Worm (Caenorhabditis elegans) whole organism, L4 larva: ENCODE measurements around the gene Y73F4A.2.

Source experiments
- F44E2.7 ChIP-seq: fragments of 200-800 bp; sonication (Bioruptor generic); IDR thresholded peaks from 2 replicates; pipeline ENCODE4 v2.1.2; 2022; ENCODE audit warnings: missing genetic modification characterization, missing compliant biosample characterization
- F49E8.2 ChIP-seq: sonication (generic microtip); optimal IDR thresholded peaks from 2 replicates; lab custom pipeline; 2016; ENCODE audit warnings: missing compliant biosample characterization, mild to moderate bottlenecking, missing genetic modification characterization, borderline replicate concordance
- T26A8.4 ChIP-seq: fragments of 200-800 bp; sonication (Bioruptor generic); IDR thresholded peaks from 2 replicates; pipeline ENCODE4 v1.3.6; 2022; ENCODE audit warnings: missing genetic modification characterization, missing compliant biosample characterization
- Y48G9A.11 ChIP-seq: fragments of 200-800 bp; sonication (Bioruptor generic); IDR thresholded peaks from 2 replicates; pipeline ENCODE4 v1.3.6; 2022; ENCODE audit warnings: missing genetic modification reagents, missing genetic modification characterization, missing compliant biosample characterization
- ZK546.5 ChIP-seq, 2 experiments: sonication (generic microtip); optimal IDR thresholded peaks; 2 replicates each; lab custom pipeline; 2017; ENCODE audit warnings: missing biosample characterization in 2 of 2, missing genetic modification characterization in 2 of 2
- ama-1 ChIP-seq: fragments of 150-350 bp; optimal IDR thresholded peaks from 2 replicates; lab custom pipeline; 2014; ENCODE audit warnings: inconsistent platforms, mixed read lengths
- arid-1 ChIP-seq: fragments of 200-800 bp; sonication (Bioruptor generic); conservative IDR thresholded peaks from 2 replicates; pipeline ENCODE4 v1.3.6; 2022; ENCODE audit warnings: missing genetic modification reagents, missing genetic modification characterization, missing compliant biosample characterization
- ceh-20 ChIP-seq: fragments of 200-800 bp; sonication (Bioruptor generic); IDR thresholded peaks from 2 replicates; pipeline ENCODE4 v1.3.6; 2022; ENCODE audit warnings: missing genetic modification reagents, missing genetic modification characterization, missing compliant biosample characterization
- ceh-28 ChIP-seq: fragments of 150-350 bp; optimal IDR thresholded peaks from 2 replicates; lab custom pipeline; 2014; ENCODE audit warnings: missing biosample characterization, missing genetic modification reagents, missing genetic modification characterization
- ceh-32 ChIP-seq: sonication (generic microtip); optimal IDR thresholded peaks from 2 replicates; lab custom pipeline; 2016; ENCODE audit warnings: mild to moderate bottlenecking, missing genetic modification characterization, missing compliant biosample characterization; ENCODE audit not compliant: poor library complexity
- ceh-82 ChIP-seq: sonication (generic microtip); optimal IDR thresholded peaks from 2 replicates; lab custom pipeline; 2017; ENCODE audit warnings: missing biosample characterization, missing genetic modification characterization
- daf-16 ChIP-seq, 3 experiments: sonication (generic microtip); optimal IDR thresholded peaks; 2 replicates each; lab custom pipeline; 2016 to 2017; ENCODE audit warnings: missing genetic modification characterization in 3 of 3, missing genetic modification reagents in 3 of 3, mild to moderate bottlenecking in 2 of 3, missing compliant biosample characterization in 2 of 3, missing biosample characterization in 1 of 3, moderate library complexity in 1 of 3
- daf-8 ChIP-seq: fragments of 200-800 bp; sonication (Bioruptor generic); IDR thresholded peaks from 2 replicates; pipeline ENCODE4 v1.3.6; 2022; ENCODE audit warnings: missing genetic modification characterization, missing compliant biosample characterization
- dve-1 ChIP-seq: sonication (generic microtip); optimal IDR thresholded peaks from 2 replicates; lab custom pipeline; 2017; ENCODE audit warnings: antibody characterized with exemption, mild to moderate bottlenecking, missing genetic modification characterization, missing compliant biosample characterization; ENCODE audit not compliant: insufficient read depth
- egl-27 ChIP-seq: sonication (generic microtip); optimal IDR thresholded peaks from 3 replicates; lab custom pipeline; 2017; ENCODE audit warnings: missing biosample characterization, missing genetic modification reagents, missing genetic modification characterization
- egl-43 ChIP-seq: fragments of 200-800 bp; sonication (Bioruptor generic); IDR thresholded peaks from 2 replicates; pipeline ENCODE4 v1.3.6; 2022; ENCODE audit warnings: missing genetic modification reagents, missing genetic modification characterization, missing compliant biosample characterization
- hlh-11 ChIP-seq: fragments of 200-800 bp; sonication (Bioruptor generic); optimal IDR thresholded peaks from 2 replicates; lab custom pipeline; 2018; ENCODE audit warnings: mild to moderate bottlenecking, missing genetic modification characterization, missing compliant biosample characterization
- jun-1 ChIP-seq: fragments of 150-350 bp; optimal IDR thresholded peaks from 2 replicates; lab custom pipeline; 2014; ENCODE audit warnings: missing biosample characterization, missing genetic modification reagents, missing genetic modification characterization
- lin-1 ChIP-seq: fragments of 200-800 bp; sonication (Bioruptor generic); IDR thresholded peaks from 2 replicates; pipeline ENCODE4 v1.3.6; 2022; ENCODE audit warnings: missing genetic modification reagents, missing genetic modification characterization, missing compliant biosample characterization
- lir-3 ChIP-seq: sonication (generic microtip); optimal IDR thresholded peaks from 2 replicates; lab custom pipeline; 2016; ENCODE audit warnings: mild to moderate bottlenecking, missing genetic modification characterization, missing compliant biosample characterization
- lsy-2 ChIP-seq, 2 experiments: fragments of 150-350 bp in 1 of 2; sonication (generic microtip) in 1 of 2; optimal IDR thresholded peaks; 2 replicates each; lab custom pipeline; 2014 to 2017; ENCODE audit warnings: missing biosample characterization in 2 of 2, missing genetic modification characterization in 2 of 2
- madf-5 ChIP-seq, 2 experiments: fragments of 200-800 bp; sonication (Bioruptor generic); IDR thresholded peaks; 2 replicates each; pipeline ENCODE4 v1.3.6; 2022; ENCODE audit warnings: missing compliant biosample characterization in 2 of 2, missing genetic modification characterization in 2 of 2
- mxl-2 ChIP-seq: fragments of 200-800 bp; sonication (Bioruptor generic); conservative IDR thresholded peaks from 2 replicates; pipeline ENCODE4 v1.3.6; 2022; ENCODE audit warnings: missing genetic modification reagents, missing genetic modification characterization, missing compliant biosample characterization
- nhr-11 ChIP-seq: fragments of 150-350 bp; optimal IDR thresholded peaks from 2 replicates; lab custom pipeline; 2014; ENCODE audit warnings: missing biosample characterization, missing genetic modification characterization
- nhr-237 ChIP-seq: sonication (generic microtip); optimal IDR thresholded peaks from 2 replicates; lab custom pipeline; 2017; ENCODE audit warnings: missing biosample characterization, missing genetic modification characterization
- nhr-25 ChIP-seq: sonication (generic microtip); optimal IDR thresholded peaks from 2 replicates; lab custom pipeline; 2017; ENCODE audit warnings: missing genetic modification characterization, mild to moderate bottlenecking, missing compliant biosample characterization, antibody characterized with exemption, moderate library complexity, borderline replicate concordance; ENCODE audit not compliant: insufficient read depth
- nhr-28 ChIP-seq: fragments of 150-350 bp; optimal IDR thresholded peaks from 2 replicates; lab custom pipeline; 2014; ENCODE audit warnings: missing biosample characterization, missing genetic modification characterization
- nhr-77 ChIP-seq: fragments of 150-350 bp; optimal IDR thresholded peaks from 2 replicates; lab custom pipeline; 2014; ENCODE audit warnings: missing biosample characterization, missing genetic modification characterization
- pha-4 ChIP-seq, 2 experiments: fragments of 150-350 bp in 1 of 2; fragments of 200-800 bp in 1 of 2; sonication (Bioruptor generic) in 1 of 2; IDR thresholded peaks in 1 of 2; optimal IDR thresholded peaks in 1 of 2; 2 replicates each; pipeline versions ENCODE4 v1.3.6 to Lab custom; 2014 to 2022; ENCODE audit warnings: missing genetic modification characterization in 2 of 2, missing genetic modification reagents in 2 of 2, missing biosample characterization in 1 of 2, missing compliant biosample characterization in 1 of 2
- php-3 ChIP-seq: fragments of 200-800 bp; sonication (Bioruptor generic); IDR thresholded peaks from 2 replicates; pipeline ENCODE4 v1.3.6; 2022; ENCODE audit warnings: missing genetic modification reagents, missing genetic modification characterization, missing compliant biosample characterization
- saeg-2 ChIP-seq: fragments of 200-800 bp; sonication (Bioruptor generic); IDR thresholded peaks from 2 replicates; pipeline ENCODE4 v1.3.6; 2022; ENCODE audit warnings: missing genetic modification reagents, missing genetic modification characterization, missing compliant biosample characterization
- sdz-12 ChIP-seq: fragments of 200-800 bp; sonication (Bioruptor generic); optimal IDR thresholded peaks from 2 replicates; lab custom pipeline; 2018; ENCODE audit warnings: mild to moderate bottlenecking, missing genetic modification characterization, missing compliant biosample characterization
- skn-1 ChIP-seq: fragments of 150-350 bp; optimal IDR thresholded peaks from 2 replicates; lab custom pipeline; 2014; ENCODE audit warnings: missing biosample characterization, missing genetic modification characterization
- spr-3 ChIP-seq: fragments of 200-800 bp; sonication (Bioruptor generic); optimal IDR thresholded peaks from 2 replicates; lab custom pipeline; 2018; ENCODE audit warnings: mild to moderate bottlenecking, missing genetic modification characterization, missing compliant biosample characterization
- tra-1 ChIP-seq: fragments of 200-800 bp; sonication (Bioruptor generic); IDR thresholded peaks from 2 replicates; pipeline ENCODE4 v1.3.6; 2022; ENCODE audit warnings: missing genetic modification reagents, missing genetic modification characterization, missing compliant biosample characterization
- unc-62 ChIP-seq, 3 experiments: fragments of 150-350 bp in 1 of 3; sonication (generic microtip); optimal IDR thresholded peaks in 2 of 3; peaks in 1 of 3; 1 replicate in 1 of 3; 2 replicates in 2 of 3; lab custom pipeline; 2014 to 2017; ENCODE audit warnings: missing biosample characterization in 3 of 3, missing genetic modification characterization in 3 of 3, missing genetic modification reagents in 3 of 3, missing genotype in 1 of 3

The Y73F4A.2 gene

ce11 chrIV:9021245-9021779 lies 21.8 kb downstream of the Y73F4A.2 start:
- peak in 1 of 2 experiments; percentile 72 for TF ChIP-seq unc-62 (GFP tag; optimal IDR thresholded peaks at IDR 0.05 in 1 of 2; lab: Kevin White, UChicago)
- TF ChIP-seq unc-62 (tag; optimal IDR thresholded peaks at IDR 0.05; lab: Kevin White, UChicago) = no peak
- no peak for TF ChIP-seq saeg-2 (GFP tag; lab: Robert Waterston, UW)
- no peak for TF ChIP-seq F44E2.7
- TF ChIP-seq Y48G9A.11 (GFP tag; lab: Robert Waterston, UW) = no peak

- no peak for TF ChIP-seq madf-5 (GFP tag; IDR thresholded peaks at IDR 0.05; lab: Robert Waterston, UW)
- no peak for TF ChIP-seq egl-27 (tag; lab: Kevin White, UChicago)
- no peak for TF ChIP-seq lin-1 (GFP tag; lab: Robert Waterston, UW)
- no peak for TF ChIP-seq nhr-11 (tag; lab: Kevin White, UChicago)
- TF ChIP-seq spr-3 = no peak
- TF ChIP-seq ceh-32 (tag; lab: Kevin White, UChicago) = no peak
- TF ChIP-seq T26A8.4 (GFP tag; lab: Robert Waterston, UW) = no peak
- no peak for TF ChIP-seq ZK546.5 (tag; optimal IDR thresholded peaks at IDR 0.05; lab: Kevin White, UChicago)
- no peak for TF ChIP-seq daf-16 (GFP tag; optimal IDR thresholded peaks at IDR 0.05; lab: Kevin White, UChicago)
- TF ChIP-seq daf-16 (tag; optimal IDR thresholded peaks at IDR 0.05; lab: Kevin White, UChicago) = no peak
- no peak for TF ChIP-seq skn-1 (tag; lab: Kevin White, UChicago)
- TF ChIP-seq tra-1 (GFP tag; lab: Robert Waterston, UW) = no peak
- no peak for TF ChIP-seq arid-1 (GFP tag; lab: Robert Waterston, UW)
- no peak for TF ChIP-seq hlh-11 (tag; lab: Kevin White, UChicago)
- no peak for TF ChIP-seq jun-1 (tag; lab: Kevin White, UChicago)
Observed at ce11 chrIV:9020840-9021239, 22.3 kb downstream of the Y73F4A.2 start, which contains the start of gene C53D6.4. Gene C53D6.4 (minus strand): TSS chrIV:9020940.

- TF ChIP-seq php-3 (GFP tag; lab: Robert Waterston, UW) = no peak
- TF ChIP-seq egl-43 = no peak
- TF ChIP-seq ceh-20 = no peak
- TF ChIP-seq nhr-237 (tag; lab: Kevin White, UChicago) = no peak
- no peak for TF ChIP-seq daf-8 (GFP tag; lab: Robert Waterston, UW)
- TF ChIP-seq mxl-2 (GFP tag; lab: Robert Waterston, UW) = no peak
- TF ChIP-seq ceh-82 = no peak
- no peak for TF ChIP-seq lir-3
- TF ChIP-seq ama-1 (lab: Kevin White, UChicago) = no peak
- TF ChIP-seq skn-1 (tag; lab: Kevin White, UChicago) = no peak
- TF ChIP-seq lsy-2 (tag; optimal IDR thresholded peaks at IDR 0.05; lab: Kevin White, UChicago) = no peak
- TF ChIP-seq nhr-77 (tag; lab: Kevin White, UChicago) = no peak
- no peak for TF ChIP-seq sdz-12 (GFP tag; lab: Kevin White, UChicago)
- no peak for TF ChIP-seq pha-4 (GFP tag; IDR thresholded peaks at IDR 0.05; lab: Robert Waterston, UW)
- no peak for TF ChIP-seq pha-4 (tag; optimal IDR thresholded peaks at IDR 0.05; lab: Kevin White, UChicago)
- TF ChIP-seq ceh-28 (tag; lab: Kevin White, UChicago) = no peak
- TF ChIP-seq nhr-28 (tag; lab: Kevin White, UChicago) = no peak
Observed at ce11 chrIV:9016477-9016876, 26.7 kb downstream of the Y73F4A.2 start, which contains the start of gene acc-2. Gene acc-2 (plus strand): TSS chrIV:9016777.

ce11 chrIV:9010257-9010656 lies 32.9 kb downstream of the Y73F4A.2 start, which contains the start of gene C53D6.11:
Gene C53D6.11 (plus strand): TSS chrIV:9010584.
- TF ChIP-seq dve-1 (tag; lab: Kevin White, UChicago) (no peak), daf-16 (GFP tag; optimal IDR thresholded peaks at IDR 0.05; lab: Kevin White, UChicago) (no peak), daf-16 (tag; optimal IDR thresholded peaks at IDR 0.05; lab: Kevin White, UChicago) (peak; percentile 36), F49E8.2 (tag; lab: Kevin White, UChicago) (no peak), nhr-25 (tag; lab: Kevin White, UChicago) (no peak), nhr-28 (tag; lab: Kevin White, UChicago) (peak; percentile 45), Y48G9A.11 (GFP tag; lab: Robert Waterston, UW) (no peak)
